Fruit fly (Drosophila melanogaster) whole organism, prepupa: ENCODE data around the gene MsrA.

Experiments
- CG10631 ChIP-seq: fragments of 200-800 bp; sonication (Bioruptor generic); optimal IDR thresholded peaks from 2 replicates; lab custom pipeline; 2016; ENCODE audit warnings: missing biosample characterization, missing genetic modification characterization
- CG6792 ChIP-seq: fragments of 200-800 bp; sonication (Bioruptor generic); optimal IDR thresholded peaks from 3 replicates; lab custom pipeline; 2016; ENCODE audit warnings: missing biosample characterization, missing genetic modification characterization
- acj6 ChIP-seq: fragments of 200-800 bp; sonication (Bioruptor generic); optimal IDR thresholded peaks from 3 replicates; lab custom pipeline; 2016; ENCODE audit warnings: missing biosample characterization, missing genetic modification characterization
- eg ChIP-seq: fragments of 200-800 bp; sonication (Bioruptor generic); IDR thresholded peaks from 3 replicates; pipeline ENCODE4 v1.3.6; 2022; ENCODE audit warnings: missing biosample characterization, missing genetic modification characterization

dm6 chr3L:15531423-15532325 is 20.8 kb downstream of the MsrA start, which contains the start of gene CG43248:
- TF ChIP-seq CG10631 (GFP tag; lab: Kevin White, UChicago) (no peak), acj6 (no peak), eg (GFP tag; lab: Robert Waterston, UW) (no peak), CG6792 (GFP tag; lab: Kevin White, UChicago) (no peak)
